Fruit fly (Drosophila melanogaster) whole organism, wandering third instar larva: ENCODE measurements around the gene Acbp5.

Experiments used
- CG32264 ChIP-seq: fragments of 200-800 bp; sonication (Bioruptor generic); optimal IDR thresholded peaks from 2 replicates; lab custom pipeline; 2016; ENCODE audit warnings: missing biosample characterization, missing genetic modification characterization
- Dfd ChIP-seq: fragments of >200 bp; optimal IDR thresholded peaks from 2 replicates; lab custom pipeline; 2017; ENCODE audit warnings: missing biosample characterization, missing genetic modification characterization
- Hnf4 ChIP-seq: fragments of 200-800 bp; sonication (Bioruptor generic); optimal IDR thresholded peaks from 2 replicates; lab custom pipeline; 2016; ENCODE audit warnings: missing biosample characterization, mild to moderate bottlenecking, missing genetic modification characterization
- Hr78 ChIP-seq: fragments of >200 bp; optimal IDR thresholded peaks from 2 replicates; lab custom pipeline; 2017; ENCODE audit warnings: missing biosample characterization, missing genetic modification characterization
- Mio ChIP-seq: sonication (Bioruptor generic); optimal IDR thresholded peaks from 2 replicates; lab custom pipeline; 2016; ENCODE audit warnings: missing biosample characterization, missing genetic modification characterization
- Vsx2 ChIP-seq: fragments of 200-300, 225-300 bp; sonication (Bioruptor generic); optimal IDR thresholded peaks from 2 replicates; lab custom pipeline; 2018; ENCODE audit warnings: missing biosample characterization, missing genetic modification characterization; ENCODE audit not compliant: partially characterized antibody
- br ChIP-seq: fragments of 200-800 bp; sonication (Bioruptor generic); optimal IDR thresholded peaks from 2 replicates; lab custom pipeline; 2016; ENCODE audit warnings: missing biosample characterization, missing genetic modification characterization
- brk ChIP-seq: fragments of 200-800 bp; sonication (Bioruptor generic); optimal IDR thresholded peaks from 2 replicates; lab custom pipeline; 2016; ENCODE audit warnings: missing biosample characterization, mild to moderate bottlenecking, missing genetic modification characterization
- dl ChIP-seq, 2 experiments: fragments of 175-275, 200-275 bp in 1 of 2; fragments of 200-275 bp in 1 of 2; sonication (Bioruptor generic); optimal IDR thresholded peaks; lab custom pipeline; 2018; ENCODE audit warnings: mild to moderate bottlenecking in 2 of 2, missing biosample characterization in 2 of 2, missing genetic modification characterization in 2 of 2, moderate library complexity in 2 of 2; ENCODE audit not compliant: partially characterized antibody in 2 of 2, insufficient read depth in 1 of 2
- dmrt93B ChIP-seq: fragments of 200-800 bp; sonication (Bioruptor generic); optimal IDR thresholded peaks from 2 replicates; lab custom pipeline; 2018; ENCODE audit warnings: missing biosample characterization, mild to moderate bottlenecking, missing genetic modification characterization
- jim ChIP-seq: fragments of 175-275, 200-325 bp; sonication (Bioruptor generic); optimal IDR thresholded peaks from 2 replicates; lab custom pipeline; 2016; ENCODE audit warnings: missing biosample characterization, mild to moderate bottlenecking, missing genetic modification characterization
- lola ChIP-seq: fragments of >200 bp; optimal IDR thresholded peaks from 2 replicates; lab custom pipeline; 2017; ENCODE audit warnings: missing biosample characterization, missing genetic modification characterization
- sv ChIP-seq: fragments of 200-800 bp; sonication (Bioruptor generic); optimal IDR thresholded peaks from 3 replicates; lab custom pipeline; 2016; ENCODE audit warnings: missing biosample characterization, missing genetic modification characterization

dm6 chr3L:8746519-8746918 is 41.8 kb downstream of the Acbp5 start:
- TF ChIP-seq lola (GFP tag; lab: Kevin White, UChicago) (no peak), CG32264 (GFP tag; lab: Kevin White, UChicago) (no peak), sv (GFP tag; lab: Kevin White, UChicago) (no peak), Dfd (GFP tag; lab: Kevin White, UChicago) (no peak), Hnf4 (GFP tag; lab: Kevin White, UChicago) (no peak), Vsx2 (GFP tag; lab: Kevin White, UChicago) (no peak), brk (GFP tag; lab: Kevin White, UChicago) (no peak), dmrt93B (GFP tag; lab: Kevin White, UChicago) (no peak), Hr78 (no peak), Mio (GFP tag; lab: Kevin White, UChicago) (no peak), br (GFP tag; lab: Kevin White, UChicago) (no peak), dl (GFP tag; optimal IDR thresholded peaks at IDR 0.05; lab: Kevin White, UChicago; ENCODE audit: insufficient read depth in 1 of 2, partially characterized antibody in 2 of 2) (no peak), jim (GFP tag; lab: Kevin White, UChicago) (no peak)
